Fruit fly (Drosophila melanogaster) whole organism, wandering third instar larva: ENCODE data around the gene CAHbeta.
A peak's percentile ranks its signal among the peaks of the same experiment; 100 is the strongest.

Source experiments
- Abd-B ChIP-seq: fragments of >200 bp; optimal IDR thresholded peaks from 2 replicates; lab custom pipeline; 2017; ENCODE audit warnings: missing biosample characterization, missing genetic modification characterization
- CG32264 ChIP-seq: fragments of 200-800 bp; sonication (Bioruptor generic); optimal IDR thresholded peaks from 2 replicates; lab custom pipeline; 2016; ENCODE audit warnings: missing biosample characterization, missing genetic modification characterization
- CG9705 ChIP-seq: fragments of 200-800 bp; sonication (Bioruptor generic); optimal IDR thresholded peaks from 2 replicates; lab custom pipeline; 2018; ENCODE audit warnings: missing biosample characterization, mild to moderate bottlenecking, missing genetic modification characterization
- CrebA ChIP-seq: fragments of 200-800 bp; sonication (Bioruptor generic); optimal IDR thresholded peaks from 2 replicates; lab custom pipeline; 2016; ENCODE audit warnings: missing biosample characterization, mild to moderate bottlenecking, missing genetic modification characterization, borderline replicate concordance
- Dfd ChIP-seq: fragments of >200 bp; optimal IDR thresholded peaks from 2 replicates; lab custom pipeline; 2017; ENCODE audit warnings: missing biosample characterization, missing genetic modification characterization
- Dif ChIP-seq: fragments of 200-275, 200-300 bp; sonication (Bioruptor generic); optimal IDR thresholded peaks from 2 replicates; lab custom pipeline; 2018; ENCODE audit warnings: missing biosample characterization, missing genetic modification characterization; ENCODE audit not compliant: partially characterized antibody
- GATAd ChIP-seq: sonication (Bioruptor generic); optimal IDR thresholded peaks from 2 replicates; lab custom pipeline; 2016; ENCODE audit warnings: missing biosample characterization, missing genetic modification characterization
- HLH106 ChIP-seq: fragments of 200-800 bp; optimal IDR thresholded peaks from 3 replicates; lab custom pipeline; 2019; ENCODE audit warnings: missing biosample characterization, mild to moderate bottlenecking, missing genetic modification characterization, moderate library complexity
- Hnf4 ChIP-seq: fragments of 200-800 bp; sonication (Bioruptor generic); optimal IDR thresholded peaks from 2 replicates; lab custom pipeline; 2016; ENCODE audit warnings: missing biosample characterization, mild to moderate bottlenecking, missing genetic modification characterization
- Hr78 ChIP-seq: fragments of >200 bp; optimal IDR thresholded peaks from 2 replicates; lab custom pipeline; 2017; ENCODE audit warnings: missing biosample characterization, missing genetic modification characterization
- Hr83 ChIP-seq: fragments of 200-300 bp; sonication (Bioruptor generic); optimal IDR thresholded peaks from 2 replicates; lab custom pipeline; 2016; ENCODE audit warnings: missing biosample characterization, mild to moderate bottlenecking, missing genetic modification characterization, moderate library complexity; ENCODE audit not compliant: poor library complexity, severe bottlenecking
- Jra ChIP-seq: sonication (Bioruptor generic); optimal IDR thresholded peaks from 2 replicates; lab custom pipeline; 2016; ENCODE audit warnings: missing biosample characterization, missing genetic modification characterization
- Mio ChIP-seq: sonication (Bioruptor generic); optimal IDR thresholded peaks from 2 replicates; lab custom pipeline; 2016; ENCODE audit warnings: missing biosample characterization, missing genetic modification characterization
- Myc ChIP-seq: fragments of >200 bp; optimal IDR thresholded peaks from 2 replicates; lab custom pipeline; 2017
- N ChIP-seq: fragments of >200 bp; optimal IDR thresholded peaks from 2 replicates; lab custom pipeline; 2018; ENCODE audit warnings: missing biosample characterization, missing external identifiers, missing genetic modification characterization
- OdsH ChIP-seq: fragments of 200-800 bp; sonication (Bioruptor generic); optimal IDR thresholded peaks from 2 replicates; lab custom pipeline; 2016; ENCODE audit warnings: missing biosample characterization, mild to moderate bottlenecking, missing genetic modification characterization
- Rel ChIP-seq, 2 experiments: fragments of 200-800 bp; sonication (Bioruptor generic) in 1 of 2; optimal IDR thresholded peaks; 2 replicates in 1 of 2; 3 replicates in 1 of 2; lab custom pipeline; 2016 to 2019; ENCODE audit warnings: mild to moderate bottlenecking in 2 of 2, missing biosample characterization in 2 of 2, missing genetic modification characterization in 2 of 2, moderate library complexity in 1 of 2
- Sp1 ChIP-seq: fragments of 200-800 bp; sonication (Bioruptor generic); optimal IDR thresholded peaks from 3 replicates; lab custom pipeline; 2019; ENCODE audit warnings: missing biosample characterization, mild to moderate bottlenecking, missing genetic modification characterization, moderate library complexity
- Vsx2 ChIP-seq: fragments of 200-300, 225-300 bp; sonication (Bioruptor generic); optimal IDR thresholded peaks from 2 replicates; lab custom pipeline; 2018; ENCODE audit warnings: missing biosample characterization, missing genetic modification characterization; ENCODE audit not compliant: partially characterized antibody
- br ChIP-seq: fragments of 200-800 bp; sonication (Bioruptor generic); optimal IDR thresholded peaks from 2 replicates; lab custom pipeline; 2016; ENCODE audit warnings: missing biosample characterization, missing genetic modification characterization
- brk ChIP-seq: fragments of 200-800 bp; sonication (Bioruptor generic); optimal IDR thresholded peaks from 2 replicates; lab custom pipeline; 2016; ENCODE audit warnings: missing biosample characterization, mild to moderate bottlenecking, missing genetic modification characterization
- dl ChIP-seq, 2 experiments: fragments of 175-275, 200-275 bp in 1 of 2; fragments of 200-275 bp in 1 of 2; sonication (Bioruptor generic); optimal IDR thresholded peaks; lab custom pipeline; 2018; ENCODE audit warnings: mild to moderate bottlenecking in 2 of 2, missing biosample characterization in 2 of 2, missing genetic modification characterization in 2 of 2, moderate library complexity in 2 of 2; ENCODE audit not compliant: partially characterized antibody in 2 of 2, insufficient read depth in 1 of 2
- dmrt93B ChIP-seq: fragments of 200-800 bp; sonication (Bioruptor generic); optimal IDR thresholded peaks from 2 replicates; lab custom pipeline; 2018; ENCODE audit warnings: missing biosample characterization, mild to moderate bottlenecking, missing genetic modification characterization
- dsf ChIP-seq: sonication (Bioruptor generic); optimal IDR thresholded peaks from 2 replicates; lab custom pipeline; 2016; ENCODE audit warnings: missing biosample characterization, missing genetic modification characterization, borderline replicate concordance
- ey ChIP-seq: fragments of 200-800 bp; sonication (Bioruptor generic); optimal IDR thresholded peaks from 2 replicates; lab custom pipeline; 2016; ENCODE audit warnings: missing biosample characterization, missing genetic modification characterization
- foxo ChIP-seq, 2 experiments: fragments of 200-800 bp; sonication (Bioruptor generic); optimal IDR thresholded peaks; 2 replicates in 1 of 2; 3 replicates in 1 of 2; lab custom pipeline; 2016 to 2017; ENCODE audit warnings: missing biosample characterization in 2 of 2, missing genetic modification characterization in 2 of 2
- fru ChIP-seq: fragments of 200-800 bp; sonication (Bioruptor generic); optimal IDR thresholded peaks from 3 replicates; lab custom pipeline; 2016; ENCODE audit warnings: missing biosample characterization, mild to moderate bottlenecking, missing genetic modification characterization
- h ChIP-seq: fragments of 200-800 bp; sonication (Bioruptor generic); optimal IDR thresholded peaks from 3 replicates; lab custom pipeline; 2016; ENCODE audit warnings: missing biosample characterization, mild to moderate bottlenecking, missing genetic modification characterization
- jim ChIP-seq: fragments of 175-275, 200-325 bp; sonication (Bioruptor generic); optimal IDR thresholded peaks from 2 replicates; lab custom pipeline; 2016; ENCODE audit warnings: missing biosample characterization, mild to moderate bottlenecking, missing genetic modification characterization
- lola ChIP-seq: fragments of >200 bp; optimal IDR thresholded peaks from 2 replicates; lab custom pipeline; 2017; ENCODE audit warnings: missing biosample characterization, missing genetic modification characterization
- pan ChIP-seq: fragments of >200 bp; optimal IDR thresholded peaks from 2 replicates; lab custom pipeline; 2017
- psq ChIP-seq: fragments of 200-800 bp; sonication (Bioruptor generic); optimal IDR thresholded peaks from 3 replicates; lab custom pipeline; 2017; ENCODE audit warnings: missing biosample characterization, mild to moderate bottlenecking, missing genetic modification characterization, moderate library complexity
- rgr ChIP-seq: fragments of 200-800 bp; sonication (Bioruptor generic); optimal IDR thresholded peaks from 3 replicates; lab custom pipeline; 2016; ENCODE audit warnings: missing biosample characterization, mild to moderate bottlenecking, missing genetic modification characterization
- sage ChIP-seq: fragments of 200-800 bp; sonication (Bioruptor generic); optimal IDR thresholded peaks from 2 replicates; lab custom pipeline; 2016; ENCODE audit warnings: missing biosample characterization, mild to moderate bottlenecking, missing genetic modification characterization
- sv ChIP-seq: fragments of 200-800 bp; sonication (Bioruptor generic); optimal IDR thresholded peaks from 3 replicates; lab custom pipeline; 2016; ENCODE audit warnings: missing biosample characterization, missing genetic modification characterization
- tai ChIP-seq: sonication (Bioruptor generic); optimal IDR thresholded peaks from 2 replicates; lab custom pipeline; 2016; ENCODE audit warnings: missing biosample characterization, missing genetic modification characterization
- usp ChIP-seq: fragments of >200 bp; optimal IDR thresholded peaks from 2 replicates; lab custom pipeline; 2017; ENCODE audit warnings: missing biosample characterization, missing genetic modification characterization
- woc ChIP-seq: sonication (Bioruptor generic); optimal IDR thresholded peaks from 2 replicates; lab custom pipeline; 2016; ENCODE audit warnings: missing biosample characterization, mild to moderate bottlenecking, missing genetic modification characterization

CAHbeta gene

DNA sequence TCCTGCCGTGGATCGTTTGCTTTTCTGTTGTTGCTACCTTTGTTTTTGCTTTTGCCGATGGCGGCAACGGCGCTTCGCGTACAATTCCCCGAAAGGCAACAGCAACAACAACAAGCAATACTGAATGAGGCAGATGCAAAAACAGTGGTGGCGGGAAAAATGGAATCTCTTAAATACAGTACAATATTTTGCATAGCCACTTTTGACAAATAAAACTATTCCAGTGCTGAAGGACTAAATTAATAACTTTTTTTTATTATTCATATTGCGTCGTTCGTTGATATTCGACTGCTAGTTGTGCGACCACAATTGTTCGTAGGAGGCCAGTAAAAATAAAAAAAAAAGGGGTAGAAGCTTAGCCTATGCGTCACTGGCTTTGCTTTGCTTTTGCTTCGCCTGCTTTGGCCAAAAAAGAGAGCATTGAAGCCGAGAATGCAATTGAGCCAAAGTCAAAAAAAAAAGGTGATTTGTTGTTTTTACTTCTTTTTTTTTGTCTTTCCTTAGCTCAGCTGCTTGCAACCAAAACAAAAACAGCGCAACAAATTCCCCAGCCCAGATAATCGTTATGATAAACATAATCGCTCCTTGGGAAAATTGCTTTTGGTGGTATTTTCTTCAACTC lies 51.2 kb downstream of the CAHbeta start:
- TF ChIP-seq Vsx2 (GFP tag; lab: Kevin White, UChicago) (no peak), br (GFP tag; lab: Kevin White, UChicago) (peak; percentile 98), OdsH (GFP tag; lab: Kevin White, UChicago) (peak; percentile 98), dmrt93B (GFP tag; lab: Kevin White, UChicago) (peak; percentile 93), CG32264 (GFP tag; lab: Kevin White, UChicago) (peak; percentile 92), psq (peak; percentile 96), dl (GFP tag; optimal IDR thresholded peaks at IDR 0.05; lab: Kevin White, UChicago; ENCODE audit: insufficient read depth in 1 of 2, partially characterized antibody in 2 of 2) (no peak), foxo (GFP tag; optimal IDR thresholded peaks at IDR 0.05; lab: Kevin White, UChicago) (peak; percentile 92 to 98), pan (lab: Kevin White, UChicago) (no peak), ey (GFP tag; lab: Kevin White, UChicago) (peak; percentile 98), Myc (no peak), Hnf4 (GFP tag; lab: Kevin White, UChicago) (peak; percentile 95), sage (GFP tag; lab: Kevin White, UChicago) (peak; percentile 90), CrebA (GFP tag; lab: Kevin White, UChicago) (no peak), Mio (GFP tag; lab: Kevin White, UChicago) (peak; percentile 63), Sp1 (GFP tag; lab: Kevin White, UChicago) (peak; percentile 93), GATAd (GFP tag; lab: Kevin White, UChicago) (peak; percentile 78), sv (GFP tag; lab: Kevin White, UChicago) (peak; percentile 86), usp (GFP tag; lab: Kevin White, UChicago) (no peak), Jra (peak; percentile 95), jim (no peak), N (GFP tag; lab: Kevin White, UChicago) (no peak), Abd-B (GFP tag; lab: Kevin White, UChicago) (no peak), Hr78 (GFP tag; lab: Kevin White, UChicago) (no peak), dsf (peak; percentile 83), brk (GFP tag; lab: Kevin White, UChicago) (peak; percentile 93), Hr83 (GFP tag; lab: Kevin White, UChicago) (peak; percentile 49), HLH106 (tag; lab: Kevin White, UChicago) (peak; percentile 95), rgr (GFP tag; lab: Kevin White, UChicago) (peak; percentile 98), woc (peak; percentile 94), fru (GFP tag; lab: Kevin White, UChicago) (peak; percentile 98), Dfd (GFP tag; lab: Kevin White, UChicago) (no peak), Rel (GFP tag; optimal IDR thresholded peaks at IDR 0.05; lab: Kevin White, UChicago) (peak; percentile 97), Rel (tag; optimal IDR thresholded peaks at IDR 0.05; lab: Kevin White, UChicago) (peak; percentile 74), lola (no peak), h (GFP tag; lab: Kevin White, UChicago) (peak; percentile 99), tai (GFP tag; lab: Kevin White, UChicago) (peak; percentile 89), Dif (no peak), CG9705 (peak; percentile 72)
